Fruit fly (Drosophila melanogaster) S2 (cell line): ENCODE data around the gene Tpst.

ENCODE experiments used
- CG8478 ChIP-seq: fragments of >200 bp; optimal IDR thresholded peaks from 2 replicates; lab custom pipeline; 2018
- CTCF ChIP-seq, 2 experiments: fragments of >200 bp; optimal IDR thresholded peaks; 2 replicates each; lab custom pipeline; 2018

DNA sequence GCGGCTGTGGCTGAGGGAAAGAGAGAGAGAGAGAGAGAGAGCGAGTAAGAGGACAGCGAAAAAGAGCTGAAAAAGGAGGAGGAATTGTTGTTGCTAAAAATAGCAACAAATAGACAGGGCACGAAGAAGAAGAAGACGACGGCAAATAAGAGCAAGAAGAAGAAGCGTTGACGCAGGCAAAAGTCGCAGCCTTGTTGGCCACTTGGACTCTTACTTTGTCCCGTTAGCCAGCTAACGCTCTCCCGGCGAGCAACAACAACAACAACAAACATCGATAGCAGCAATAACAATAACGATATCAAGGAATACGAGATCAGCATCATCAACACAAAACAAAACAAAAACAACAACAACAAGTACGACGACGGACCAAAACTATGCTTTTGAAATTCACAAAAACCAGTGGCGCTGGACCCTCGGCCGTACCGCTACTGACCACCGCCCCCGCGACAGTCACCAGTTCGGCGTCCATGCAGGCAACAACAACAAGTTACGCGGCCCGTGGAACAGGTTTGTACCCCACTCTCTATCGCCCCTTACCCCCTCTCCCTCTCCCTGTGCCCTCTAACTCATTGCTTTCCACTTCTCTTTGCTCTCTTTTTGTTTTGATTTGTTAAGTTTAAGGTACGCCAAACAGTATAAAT is 61.6 kb downstream of the Tpst start:
- TF ChIP-seq CG8478 (lab: Kevin White, UChicago) (no peak), CTCF (optimal IDR thresholded peaks at IDR 0.05; lab: Kevin White, UChicago) (no peak)
